Fruit fly (Drosophila melanogaster) whole organism, embryonic: Measurements from ENCODE around the gene DENR.

Experiments
- Abd-B ChIP-seq: fragments of 200-800 bp; sonication (Bioruptor generic); optimal IDR thresholded peaks from 2 replicates; lab custom pipeline; 2018; ENCODE audit warnings: missing biosample characterization, mild to moderate bottlenecking, missing genetic modification characterization, moderate library complexity
- Atf-2 ChIP-seq: fragments of 200-800 bp; sonication (Bioruptor generic); optimal IDR thresholded peaks from 2 replicates; lab custom pipeline; 2016; ENCODE audit warnings: missing biosample characterization, missing genetic modification characterization
- Bteb2 ChIP-seq: fragments of 200-800 bp; sonication (Bioruptor generic); optimal IDR thresholded peaks from 2 replicates; lab custom pipeline; 2016; ENCODE audit warnings: missing biosample characterization, missing genetic modification characterization
- CG10209 ChIP-seq: fragments of 200-800 bp; sonication (Bioruptor generic); optimal IDR thresholded peaks from 3 replicates; lab custom pipeline; 2017; ENCODE audit warnings: missing biosample characterization, mild to moderate bottlenecking, missing genetic modification characterization, missing genetic modification reagents
- CG10462 ChIP-seq: fragments of 200-800 bp; sonication (Bioruptor generic); optimal IDR thresholded peaks from 2 replicates; lab custom pipeline; 2016; ENCODE audit warnings: missing biosample characterization, missing genetic modification characterization
- CG1233 ChIP-seq: fragments of 200-800 bp; sonication (Bioruptor generic); optimal IDR thresholded peaks from 4 replicates; lab custom pipeline; 2018; ENCODE audit warnings: missing biosample characterization, mild to moderate bottlenecking, missing genetic modification characterization
- CG15514 ChIP-seq: fragments of 200-800 bp; sonication (Bioruptor generic); optimal IDR thresholded peaks from 3 replicates; lab custom pipeline; 2017; ENCODE audit warnings: missing biosample characterization, missing genetic modification characterization, mild to moderate bottlenecking, moderate library complexity, missing genetic modification reagents
- CG15601 ChIP-seq: fragments of 200-800 bp; sonication (Bioruptor generic); optimal IDR thresholded peaks from 3 replicates; lab custom pipeline; 2019; ENCODE audit warnings: missing biosample characterization, mild to moderate bottlenecking, missing genetic modification characterization, moderate library complexity
- CG18764 ChIP-seq: fragments of 200-800 bp; sonication (Bioruptor generic); optimal IDR thresholded peaks from 3 replicates; lab custom pipeline; 2016; ENCODE audit warnings: missing biosample characterization, missing genetic modification characterization
- CG2712 ChIP-seq: fragments of 200-800 bp; optimal IDR thresholded peaks from 3 replicates; lab custom pipeline; 2019; ENCODE audit warnings: missing biosample characterization, mild to moderate bottlenecking, missing genetic modification characterization, moderate library complexity
- CG30020 ChIP-seq: fragments of 200-800 bp; optimal IDR thresholded peaks from 2 replicates; lab custom pipeline; 2019; ENCODE audit warnings: missing biosample characterization, mild to moderate bottlenecking, missing genetic modification characterization, moderate library complexity
- CG30431 ChIP-seq: fragments of 200-800 bp; sonication (Bioruptor generic); optimal IDR thresholded peaks from 2 replicates; lab custom pipeline; 2017; ENCODE audit warnings: missing biosample characterization, missing genetic modification characterization
- CG33557 ChIP-seq: fragments of 200-800 bp; sonication (Bioruptor generic); optimal IDR thresholded peaks from 2 replicates; lab custom pipeline; 2019; ENCODE audit warnings: missing biosample characterization, mild to moderate bottlenecking, missing genetic modification characterization, moderate library complexity
- CG6654 ChIP-seq: fragments of 200-800 bp; sonication (Bioruptor generic); optimal IDR thresholded peaks from 2 replicates; lab custom pipeline; 2017; ENCODE audit warnings: missing biosample characterization, mild to moderate bottlenecking, missing genetic modification characterization
- CG7556 ChIP-seq: fragments of 200-800 bp; sonication (Bioruptor generic); optimal IDR thresholded peaks from 2 replicates; lab custom pipeline; 2017; ENCODE audit warnings: missing biosample characterization, mild to moderate bottlenecking, missing genetic modification characterization
- CG9437 ChIP-seq: fragments of 200-800 bp; sonication (Bioruptor generic); optimal IDR thresholded peaks from 2 replicates; lab custom pipeline; 2018; ENCODE audit warnings: missing biosample characterization, mild to moderate bottlenecking, missing genetic modification characterization
- CHES-1-like ChIP-seq: fragments of 200-800 bp; sonication (Bioruptor generic); optimal IDR thresholded peaks from 2 replicates; lab custom pipeline; 2016; ENCODE audit warnings: missing biosample characterization, missing genetic modification characterization
- CoRest ChIP-seq: fragments of 200-800 bp; sonication (Bioruptor generic); optimal IDR thresholded peaks from 3 replicates; lab custom pipeline; 2018; ENCODE audit warnings: missing biosample characterization, mild to moderate bottlenecking, missing genetic modification characterization, moderate library complexity
- Deaf1 ChIP-seq: fragments of 200-800 bp; optimal IDR thresholded peaks from 3 replicates; lab custom pipeline; 2019; ENCODE audit warnings: missing biosample characterization, mild to moderate bottlenecking, missing genetic modification characterization, moderate library complexity
- Dref ChIP-seq: fragments of 200-800 bp; sonication (Bioruptor generic); IDR thresholded peaks from 2 replicates; pipeline ENCODE4 v1.3.6; 2022; ENCODE audit warnings: missing biosample characterization, missing genetic modification characterization
- E2f2 ChIP-seq: fragments of 200-800 bp; sonication (Bioruptor generic); IDR thresholded peaks from 2 replicates; pipeline ENCODE4 v1.3.6; 2022; ENCODE audit warnings: missing biosample characterization, missing genetic modification characterization
- Elba2 ChIP-seq: fragments of 200-800 bp; sonication (Bioruptor generic); optimal IDR thresholded peaks from 3 replicates; lab custom pipeline; 2016; ENCODE audit warnings: missing biosample characterization, missing genetic modification characterization
- HLH54F ChIP-seq: fragments of 200-800 bp; sonication (Bioruptor generic); optimal IDR thresholded peaks from 3 replicates; lab custom pipeline; 2016; ENCODE audit warnings: missing biosample characterization, missing genetic modification characterization
- Hey ChIP-seq: fragments of 200-800 bp; sonication (Bioruptor generic); optimal IDR thresholded peaks from 3 replicates; lab custom pipeline; 2018; ENCODE audit warnings: missing biosample characterization, mild to moderate bottlenecking, missing genetic modification characterization
- MBD-R2 ChIP-seq: fragments of 200-800 bp; sonication (Bioruptor generic); IDR thresholded peaks from 2 replicates; pipeline ENCODE4 v1.3.6; 2022; ENCODE audit warnings: missing biosample characterization, missing genetic modification characterization
- Mrtf ChIP-seq: fragments of 200-800 bp; sonication (Bioruptor generic); IDR thresholded peaks from 3 replicates; pipeline ENCODE4 v1.3.6; 2022; ENCODE audit warnings: missing biosample characterization, missing genetic modification characterization
- Rx ChIP-seq: fragments of 200-800 bp; sonication (Bioruptor generic); IDR thresholded peaks from 2 replicates; pipeline ENCODE4 v1.3.6; 2022; ENCODE audit warnings: missing biosample characterization, missing genetic modification characterization
- Scr ChIP-seq: fragments of 200-800 bp; sonication (Bioruptor generic); IDR thresholded peaks from 2 replicates; pipeline ENCODE4 v1.3.6; 2022; ENCODE audit warnings: missing biosample characterization, missing genetic modification characterization; ENCODE audit not compliant: partially characterized antibody
- Sox102F ChIP-seq: fragments of 200-800 bp; sonication (Bioruptor generic); optimal IDR thresholded peaks from 2 replicates; lab custom pipeline; 2018; ENCODE audit warnings: missing biosample characterization, mild to moderate bottlenecking, missing genetic modification characterization, moderate library complexity
- Sry-β ChIP-seq: fragments of 200-800 bp; sonication (Bioruptor generic); optimal IDR thresholded peaks from 2 replicates; lab custom pipeline; 2018; ENCODE audit warnings: missing biosample characterization, mild to moderate bottlenecking, missing genetic modification characterization, moderate library complexity
- Tbp ChIP-seq: fragments of >200 bp; optimal IDR thresholded peaks from 2 replicates; lab custom pipeline; 2018; ENCODE audit warnings: missing biosample characterization, missing genetic modification characterization
- YL-1 ChIP-seq: fragments of 200-800 bp; sonication (Bioruptor generic); optimal IDR thresholded peaks from 3 replicates; lab custom pipeline; 2017; ENCODE audit warnings: missing biosample characterization, mild to moderate bottlenecking, missing genetic modification characterization
- ato ChIP-seq: fragments of 200-800 bp; sonication (Bioruptor generic); IDR thresholded peaks from 2 replicates; pipeline ENCODE4 v1.3.6; 2022; ENCODE audit warnings: missing biosample characterization, missing genetic modification characterization; ENCODE audit not compliant: partially characterized antibody
- bbx ChIP-seq: fragments of 200-800 bp; sonication (Bioruptor generic); IDR thresholded peaks from 2 replicates; pipeline ENCODE4 v1.3.6; 2022; ENCODE audit warnings: missing biosample characterization, missing genetic modification characterization; ENCODE audit not compliant: partially characterized antibody
- ci ChIP-seq: fragments of 200-800 bp; sonication (Bioruptor generic); IDR thresholded peaks from 3 replicates; pipeline ENCODE4 v1.3.6; 2022; ENCODE audit warnings: missing biosample characterization, missing genetic modification characterization
- eyg ChIP-seq: fragments of 200-800 bp; sonication (Bioruptor generic); optimal IDR thresholded peaks from 3 replicates; lab custom pipeline; 2016; ENCODE audit warnings: missing biosample characterization, missing genetic modification characterization
- gce ChIP-seq: fragments of 200-800 bp; sonication (Bioruptor generic); IDR thresholded peaks from 3 replicates; pipeline ENCODE4 v1.3.6; 2022; ENCODE audit warnings: missing biosample characterization, missing genetic modification characterization
- gfzf ChIP-seq: fragments of 200-800 bp; sonication (Bioruptor generic); optimal IDR thresholded peaks from 2 replicates; lab custom pipeline; 2016; ENCODE audit warnings: missing biosample characterization, mild to moderate bottlenecking, missing genetic modification characterization, moderate library complexity
- hb ChIP-seq: fragments of 200-800 bp; sonication (Bioruptor generic); IDR thresholded peaks from 3 replicates; pipeline ENCODE4 v1.3.6; 2022; ENCODE audit warnings: missing biosample characterization, missing genetic modification characterization; ENCODE audit not compliant: partially characterized antibody
- luna ChIP-seq: fragments of 200-800 bp; sonication (Bioruptor generic); optimal IDR thresholded peaks from 2 replicates; lab custom pipeline; 2016; ENCODE audit warnings: missing biosample characterization, missing genetic modification characterization
- mirr ChIP-seq: fragments of 200-800 bp; sonication (Bioruptor generic); optimal IDR thresholded peaks from 3 replicates; lab custom pipeline; 2018; ENCODE audit warnings: missing biosample characterization, mild to moderate bottlenecking, missing genetic modification characterization
- mld ChIP-seq: fragments of 200-800 bp; sonication (Bioruptor generic); IDR thresholded peaks from 3 replicates; pipeline ENCODE4 v1.3.6; 2022; ENCODE audit warnings: missing biosample characterization, missing genetic modification characterization; ENCODE audit not compliant: partially characterized antibody
- pan ChIP-seq, 4 experiments: fragments of >200 bp in 3 of 4; fragments of 200-800 bp in 1 of 4; sonication (Bioruptor generic) in 1 of 4; optimal IDR thresholded peaks in 3 of 4; IDR thresholded peaks in 1 of 4; 2 replicates each; pipeline versions ENCODE4 v1.3.6 to Lab custom; 2017 to 2022; ENCODE audit warnings: missing biosample characterization in 2 of 4, missing genetic modification characterization in 2 of 4, mixed read lengths in 1 of 4
- pnt ChIP-seq: fragments of 200-800 bp; sonication (Bioruptor generic); optimal IDR thresholded peaks from 3 replicates; lab custom pipeline; 2016; ENCODE audit warnings: missing biosample characterization, missing genetic modification characterization
- ro ChIP-seq: fragments of 200-800 bp; sonication (Bioruptor generic); IDR thresholded peaks from 2 replicates; pipeline ENCODE4 v1.3.6; 2022; ENCODE audit warnings: missing biosample characterization, missing genetic modification characterization
- sim ChIP-seq: fragments of 200-800 bp; sonication (Bioruptor generic); IDR thresholded peaks from 2 replicates; pipeline ENCODE4 v1.3.6; 2022; ENCODE audit warnings: missing biosample characterization, missing genetic modification characterization
- ssp ChIP-seq: fragments of 200-800 bp; sonication (Bioruptor generic); IDR thresholded peaks from 2 replicates; pipeline ENCODE4 v1.3.6; 2022; ENCODE audit warnings: missing biosample characterization, missing genetic modification characterization
- usp ChIP-seq: fragments of >200 bp; optimal IDR thresholded peaks from 2 replicates; lab custom pipeline; 2017; ENCODE audit warnings: missing biosample characterization, missing genetic modification characterization
- wdn ChIP-seq: fragments of 200-800 bp; sonication (Bioruptor generic); IDR thresholded peaks from 2 replicates; pipeline ENCODE4 v1.3.6; 2022; ENCODE audit warnings: missing biosample characterization, missing genetic modification characterization
- wek ChIP-seq: fragments of 200-800 bp; sonication (Bioruptor generic); optimal IDR thresholded peaks from 3 replicates; lab custom pipeline; 2018; ENCODE audit warnings: missing biosample characterization, mild to moderate bottlenecking, missing genetic modification characterization, moderate library complexity
- wor ChIP-seq: fragments of 200-800 bp; sonication (Bioruptor generic); IDR thresholded peaks from 2 replicates; pipeline ENCODE4 v1.3.6; 2022; ENCODE audit warnings: missing biosample characterization, missing genetic modification characterization

The DENR gene

DNA sequence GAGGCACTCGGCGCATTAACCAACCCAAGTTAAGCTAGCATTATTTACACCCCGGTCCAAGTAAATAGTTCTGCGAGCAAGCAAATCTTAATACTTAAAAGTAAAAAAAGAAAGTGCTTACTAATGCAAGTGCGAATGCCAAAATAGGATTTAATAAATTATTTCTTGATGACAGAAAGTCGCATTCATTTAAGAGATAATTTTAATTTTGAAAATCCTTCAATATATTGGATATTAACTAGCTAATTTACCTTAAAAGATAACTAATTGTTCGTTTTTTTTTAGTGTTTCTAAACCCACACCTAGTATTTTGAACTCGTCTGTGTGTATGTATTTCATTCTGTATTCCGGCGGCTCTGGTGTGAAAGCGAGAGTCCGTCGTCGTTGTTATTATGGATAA is 31.6 kb downstream of the DENR start (continued):
- TF ChIP-seq HLH54F (GFP tag; lab: Kevin White, UChicago): no peak
- peak; percentile 18; the same call in 1 of the 2 replicates for TF ChIP-seq E2f2
- TF ChIP-seq wdn (GFP tag; lab: Robert Waterston, UW): no peak
- TF ChIP-seq CG33557 (GFP tag; lab: Kevin White, UChicago): no peak
- no peak for TF ChIP-seq CG15514 (GFP tag; lab: Kevin White, UChicago)
- TF ChIP-seq wek (GFP tag; lab: Kevin White, UChicago): no peak
- peak; percentile 73 for TF ChIP-seq Sox102F
- TF ChIP-seq Sry-β (GFP tag; lab: Kevin White, UChicago): no peak
- TF ChIP-seq Hey: no peak
- no peak for TF ChIP-seq ro (GFP tag; lab: Robert Waterston, UW)
- peak; percentile 37 for TF ChIP-seq CG9437 (GFP tag; lab: Kevin White, UChicago)
- TF ChIP-seq mirr: no peak
- no peak for TF ChIP-seq gce
- no peak for TF ChIP-seq YL-1 (GFP tag; lab: Kevin White, UChicago)
- no peak for TF ChIP-seq Mrtf (GFP tag; lab: Robert Waterston, UW)
- TF ChIP-seq wor (GFP tag; lab: Robert Waterston, UW): peak; percentile 31; the same call in 1 of the 2 replicates
- no peak for TF ChIP-seq luna (GFP tag; lab: Kevin White, UChicago)
- TF ChIP-seq CG7556 (GFP tag; lab: Kevin White, UChicago): peak; percentile 68
- TF ChIP-seq pan (optimal IDR thresholded peaks at IDR 0.05; lab: Kevin White, UChicago): no peak
- TF ChIP-seq pan (GFP tag; optimal IDR thresholded peaks at IDR 0.05 in 1 of 2, IDR thresholded peaks at IDR 0.05 in 1 of 2): peak in 1 of 2 experiments; percentile 53
- peak; percentile 43 for TF ChIP-seq Abd-B (GFP tag; lab: Kevin White, UChicago)
- TF ChIP-seq Scr: no peak
- TF ChIP-seq CG15601 (tag; lab: Kevin White, UChicago): peak; percentile 39
- TF ChIP-seq Elba2 (GFP tag; lab: Kevin White, UChicago): no peak
- peak; percentile 71 for TF ChIP-seq CoRest (tag; lab: Kevin White, UChicago)
- TF ChIP-seq CG18764 (GFP tag; lab: Kevin White, UChicago): no peak
- TF ChIP-seq ssp (GFP tag; lab: Robert Waterston, UW): 0 out of 2 replicates have a peak, but pooled peaks have one; percentile 19
- no peak for TF ChIP-seq pnt (GFP tag; lab: Kevin White, UChicago)
- no peak for TF ChIP-seq ato
- TF ChIP-seq CG10462 (GFP tag; lab: Kevin White, UChicago): no peak
- no peak for TF ChIP-seq CG30020 (tag; lab: Kevin White, UChicago)
- TF ChIP-seq CG10209 (GFP tag; lab: Kevin White, UChicago): peak; percentile 27
- TF ChIP-seq usp (GFP tag; lab: Kevin White, UChicago): no peak
- no peak for TF ChIP-seq bbx (GFP tag; lab: Robert Waterston, UW)
- peak; percentile 49 for TF ChIP-seq CG1233 (GFP tag; lab: Kevin White, UChicago)
- no peak for TF ChIP-seq CG30431 (GFP tag; lab: Kevin White, UChicago)
- TF ChIP-seq ci (GFP tag; lab: Robert Waterston, UW): 0 out of 3 replicates have a peak, but pooled peaks have one; percentile 38
- TF ChIP-seq Dref (GFP tag; lab: Robert Waterston, UW): no peak
- TF ChIP-seq CG2712: peak; percentile 54
- TF ChIP-seq hb (GFP tag; lab: Robert Waterston, UW): no peak
- TF ChIP-seq Deaf1 (tag; lab: Kevin White, UChicago): no peak
- no peak for TF ChIP-seq sim (GFP tag; lab: Robert Waterston, UW)
- no peak for TF ChIP-seq Rx (GFP tag; lab: Robert Waterston, UW)
- TF ChIP-seq eyg: no peak
- no peak for TF ChIP-seq gfzf (GFP tag; lab: Kevin White, UChicago)
- TF ChIP-seq CHES-1-like (GFP tag; lab: Kevin White, UChicago): no peak
- TF ChIP-seq Bteb2 (GFP tag; lab: Kevin White, UChicago): peak; percentile 7
- no peak for TF ChIP-seq Atf-2 (GFP tag; lab: Kevin White, UChicago)
- TF ChIP-seq MBD-R2 (GFP tag; lab: Robert Waterston, UW): no peak
- no peak for TF ChIP-seq Tbp
- no peak for TF ChIP-seq mld (GFP tag; lab: Robert Waterston, UW)
- TF ChIP-seq CG6654 (GFP tag; lab: Kevin White, UChicago): peak; percentile 6
